Worm (Caenorhabditis elegans) whole organism, L4/young adult: ENCODE data around the gene F27E5.7.

Experiments
- dao-5 ChIP-seq: sonication (generic microtip); optimal IDR thresholded peaks from 2 replicates; lab custom pipeline; 2016; ENCODE audit warnings: missing genotype, missing genetic modification characterization, moderate library complexity, missing compliant biosample characterization
- him-1 ChIP-seq: sonication (generic microtip); optimal IDR thresholded peaks from 2 replicates; lab custom pipeline; 2016; ENCODE audit warnings: missing genotype, missing genetic modification reagents, missing genetic modification characterization, missing compliant biosample characterization

ce11 chrII:10162785-10163184 lies 40.2 kb downstream of the F27E5.7 start:
- TF ChIP-seq dao-5 (tag; lab: Kevin White, UChicago), result no peak
- TF ChIP-seq him-1 (tag; lab: Kevin White, UChicago), result no peak
